Worm (Caenorhabditis elegans): ENCODE results near the gene cebp-1.

The cebp-1 gene

DNA sequence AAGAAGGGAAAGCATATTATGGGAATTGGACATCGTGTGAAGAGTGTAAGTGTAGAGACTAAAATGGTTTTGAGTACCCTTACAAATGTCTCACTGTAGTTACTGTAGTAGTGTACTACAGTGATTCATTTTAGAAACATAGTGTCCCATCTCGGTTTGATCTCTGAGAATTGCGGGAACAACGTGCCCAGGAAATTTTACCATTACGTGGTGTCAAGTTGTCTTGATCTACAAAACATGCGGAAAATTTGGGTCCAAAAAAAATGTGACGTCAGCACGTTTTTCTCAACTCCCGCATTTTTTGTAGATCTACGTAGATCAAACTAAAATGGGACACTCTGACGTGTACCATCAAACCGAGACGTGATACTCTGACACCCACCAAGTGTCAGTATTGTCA is 29.6 kb upstream of the cebp-1 start:
- TF ChIP-seq aly-2 (tag; optimal IDR thresholded peaks at IDR 0.05) (no peak), nhr-28 (tag; optimal IDR thresholded peaks at IDR 0.05) (no peak), ceh-82 (tag; optimal IDR thresholded peaks at IDR 0.05) (no peak), aha-1 (tag) (peak; percentile 90), lir-3 (tag; optimal IDR thresholded peaks at IDR 0.05) (no peak), F10B5.3 (tag; optimal IDR thresholded peaks at IDR 0.05) (no peak), F26F4.8 (GFP tag; conservative IDR thresholded peaks at IDR 0.05) (no peak)

- TF ChIP-seq php-3 (GFP tag; IDR thresholded peaks at IDR 0.05), result no peak
- no peak for TF ChIP-seq pqm-1 (tag; optimal IDR thresholded peaks at IDR 0.05)
- no peak for TF ChIP-seq mep-1 (tag; optimal IDR thresholded peaks at IDR 0.05)
- no peak for TF ChIP-seq Y75B8A.6 (GFP tag; IDR thresholded peaks at IDR 0.05)
- no peak for TF ChIP-seq unc-62 (GFP tag; optimal IDR thresholded peaks at IDR 0.05 in 1 of 2)
- TF ChIP-seq unc-62 (tag; optimal IDR thresholded peaks at IDR 0.05), result no peak
- TF ChIP-seq vab-7 (GFP tag; IDR thresholded peaks at IDR 0.05), result no peak
- no peak for TF ChIP-seq ces-1 (GFP tag; optimal IDR thresholded peaks at IDR 0.05)
- TF ChIP-seq F44E2.7 (GFP tag; IDR thresholded peaks at IDR 0.05), result no peak
- TF ChIP-seq ZK546.5 (tag; optimal IDR thresholded peaks at IDR 0.05), result no peak
- no peak for TF ChIP-seq skn-1 (tag; optimal IDR thresholded peaks at IDR 0.05)
- no peak for TF ChIP-seq ceh-82 (tag; optimal IDR thresholded peaks at IDR 0.05)
- no peak for TF ChIP-seq snpc-4 (tag; optimal IDR thresholded peaks at IDR 0.05)
- TF ChIP-seq hlh-30 (tag; optimal IDR thresholded peaks at IDR 0.05; ENCODE audit: insufficient read depth), result no peak
- no peak for TF ChIP-seq Y48G9A.11 (GFP tag; IDR thresholded peaks at IDR 0.05)
- TF ChIP-seq mdl-1 (tag; optimal IDR thresholded peaks at IDR 0.05), result no peak
- no peak for TF ChIP-seq fkh-10 (GFP tag; optimal IDR thresholded peaks at IDR 0.05)
- TF ChIP-seq spr-1 (tag; optimal IDR thresholded peaks at IDR 0.05), result no peak
- no peak for TF ChIP-seq daf-12 (tag; optimal IDR thresholded peaks at IDR 0.05)
Observed at ce11 chrX:1480564-1480963, 26.9 kb upstream of the cebp-1 start.

- TF ChIP-seq fkh-10 (GFP tag; optimal IDR thresholded peaks at IDR 0.05) (no peak), hlh-11 (tag; optimal IDR thresholded peaks at IDR 0.05) (peak; percentile 25), attf-4 (tag; optimal IDR thresholded peaks at IDR 0.05) (no peak), aha-1 (tag) (peak; percentile 36), ceh-62 (tag; optimal IDR thresholded peaks at IDR 0.05) (no peak), lin-29 (GFP tag; IDR thresholded peaks at IDR 0.05) (no peak), Y75B8A.6 (GFP tag; IDR thresholded peaks at IDR 0.05) (no peak), F44E2.7 (GFP tag; IDR thresholded peaks at IDR 0.05) (no peak), mxl-2 (GFP tag; conservative IDR thresholded peaks at IDR 0.05) (peak; percentile 97), tag-97 (GFP tag; IDR thresholded peaks at IDR 0.05) (no peak), dve-1 (tag; optimal IDR thresholded peaks at IDR 0.05; ENCODE audit: insufficient read depth) (no peak), madf-5 (GFP tag; IDR thresholded peaks at IDR 0.05) (no peak), rbr-2 (tag; optimal IDR thresholded peaks at IDR 0.05) (no peak), hlh-30 (tag; optimal IDR thresholded peaks at IDR 0.05; ENCODE audit: insufficient read depth) (peak; percentile 71), ceh-32 (tag; optimal IDR thresholded peaks at IDR 0.05; ENCODE audit: poor library complexity) (no peak), daf-16 (GFP tag; optimal IDR thresholded peaks at IDR 0.05) (no peak), daf-16 (tag; optimal IDR thresholded peaks at IDR 0.05) (peak; percentile 40), hmg-1.1 (GFP tag; IDR thresholded peaks at IDR 0.05) (no peak), nhr-48 (tag; optimal IDR thresholded peaks at IDR 0.05) (no peak), mep-1 (tag; optimal IDR thresholded peaks at IDR 0.05) (no peak), unc-62 (GFP tag; optimal IDR thresholded peaks at IDR 0.05 in 1 of 2) (peak in 1 of 2 experiments; percentile 70), unc-62 (tag; optimal IDR thresholded peaks at IDR 0.05) (no peak), dmd-6 (GFP tag; IDR thresholded peaks at IDR 0.05) (peak; percentile 45; the same call in 1 of the 2 replicates), dmd-8 (GFP tag; IDR thresholded peaks at IDR 0.05) (no peak)
Observed at ce11 chrX:1479637-1480036, 26.0 kb upstream of the cebp-1 start.

All from whole organism, L4 larva.